Fruit fly (Drosophila melanogaster): ENCODE results near the gene CG7974.
A peak's percentile ranks its signal among the peaks of the same experiment; 100 is the strongest.

The CG7974 gene

DNA sequence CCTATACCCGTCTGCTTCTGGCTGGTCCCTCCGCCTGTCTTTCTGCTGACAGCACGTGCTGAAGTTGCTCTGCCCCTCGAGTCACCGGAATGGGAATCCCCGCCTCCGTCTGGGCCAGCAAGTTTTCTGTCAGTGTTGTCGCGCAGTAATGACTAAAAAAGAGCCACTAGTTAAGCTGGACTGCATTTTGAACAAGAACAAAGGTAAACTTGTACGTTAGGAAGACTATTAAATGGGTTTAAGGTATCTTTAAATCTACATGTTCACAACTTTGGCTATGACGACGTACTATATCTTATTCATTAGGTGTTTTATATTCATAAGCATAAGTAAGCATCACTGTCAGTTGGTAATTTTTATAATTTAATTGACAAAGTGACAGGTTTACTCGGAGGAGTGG, 14.5 kb downstream of the CG7974 start:
- no peak for TF ChIP-seq bab1 (GFP tag; optimal IDR thresholded peaks at IDR 0.05)
- TF ChIP-seq pad (GFP tag; optimal IDR thresholded peaks at IDR 0.05), result no peak
- TF ChIP-seq CG33017 (tag; optimal IDR thresholded peaks at IDR 0.05), result no peak
- TF ChIP-seq Hr96 (GFP tag; optimal IDR thresholded peaks at IDR 0.05), result no peak
- TF ChIP-seq cnc (optimal IDR thresholded peaks at IDR 0.05), result no peak

DNA sequence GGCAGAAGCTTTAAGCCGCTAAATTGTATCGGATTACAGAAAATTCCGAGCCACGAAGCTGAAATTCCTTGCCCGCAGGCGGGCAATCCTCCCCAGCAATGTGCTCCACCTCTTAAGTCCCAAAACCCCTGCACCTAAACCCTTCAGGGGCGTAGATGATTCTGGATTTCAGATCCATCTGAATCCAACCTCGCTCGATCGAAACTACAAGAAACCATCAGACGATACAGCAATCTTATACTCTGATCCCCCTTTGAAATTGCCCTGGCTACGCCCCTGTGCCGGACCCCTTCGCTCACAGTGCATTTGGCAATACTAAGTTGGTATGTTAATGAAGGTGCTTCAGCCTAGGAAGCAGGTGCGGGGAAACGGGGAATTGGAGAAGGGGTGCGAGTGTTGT, 18.2 kb downstream of the CG7974 start:
- TF ChIP-seq Clk (GFP tag; optimal IDR thresholded peaks at IDR 0.05), result no peak

DNA sequence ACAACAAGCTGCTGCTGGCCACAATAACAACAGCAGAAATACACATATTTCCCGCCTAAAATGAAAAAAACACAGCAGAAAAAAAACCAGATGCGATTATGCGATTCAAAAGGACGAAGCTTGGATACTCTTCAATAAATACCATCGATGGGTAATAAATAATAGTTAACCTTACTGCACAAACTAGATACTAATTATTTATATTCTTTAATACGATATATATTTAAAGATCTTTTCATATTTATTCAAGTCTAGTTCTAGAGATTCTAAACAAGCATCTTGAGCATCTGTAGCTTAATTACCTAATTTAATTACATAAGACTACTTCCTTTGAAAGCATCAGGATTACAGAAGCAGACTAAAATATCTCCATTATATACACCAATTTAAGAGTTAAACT, 23.2 kb downstream of the CG7974 start:
- TF ChIP-seq Crg-1 (GFP tag; optimal IDR thresholded peaks at IDR 0.05) (no peak), CG14711 (tag; optimal IDR thresholded peaks at IDR 0.05) (no peak), CG5204 (GFP tag; optimal IDR thresholded peaks at IDR 0.05) (no peak), Mnt (GFP tag; optimal IDR thresholded peaks at IDR 0.05) (no peak), Hr96 (GFP tag; optimal IDR thresholded peaks at IDR 0.05) (no peak)

DNA sequence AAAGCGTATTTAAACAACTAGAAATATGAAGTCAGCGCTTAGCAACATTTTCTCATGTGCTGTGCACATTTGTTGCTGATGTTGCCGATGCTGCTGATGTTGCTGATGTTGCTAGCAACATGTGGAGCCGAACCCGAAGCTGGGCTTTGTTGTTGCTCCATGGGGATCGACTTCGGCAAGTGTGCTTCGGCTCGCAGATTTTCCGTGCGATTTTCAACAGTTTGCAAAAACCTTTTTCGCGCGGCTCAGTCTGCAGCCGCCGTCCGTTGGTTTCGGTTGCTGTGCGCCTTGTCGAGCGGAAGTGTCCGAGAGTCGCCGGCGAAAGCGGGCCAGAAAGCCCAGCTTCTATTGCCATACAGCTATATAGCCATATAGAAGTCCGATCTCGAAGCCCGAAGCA, 23.6 kb downstream of the CG7974 start:
- TF ChIP-seq CG11617 (GFP tag; optimal IDR thresholded peaks at IDR 0.05) (no peak), Clk (GFP tag; optimal IDR thresholded peaks at IDR 0.05) (no peak), CG14711 (tag; optimal IDR thresholded peaks at IDR 0.05) (no peak), tj (GFP tag; optimal IDR thresholded peaks at IDR 0.05) (peak; percentile 40), CG1620 (GFP tag; optimal IDR thresholded peaks at IDR 0.05) (no peak)

DNA sequence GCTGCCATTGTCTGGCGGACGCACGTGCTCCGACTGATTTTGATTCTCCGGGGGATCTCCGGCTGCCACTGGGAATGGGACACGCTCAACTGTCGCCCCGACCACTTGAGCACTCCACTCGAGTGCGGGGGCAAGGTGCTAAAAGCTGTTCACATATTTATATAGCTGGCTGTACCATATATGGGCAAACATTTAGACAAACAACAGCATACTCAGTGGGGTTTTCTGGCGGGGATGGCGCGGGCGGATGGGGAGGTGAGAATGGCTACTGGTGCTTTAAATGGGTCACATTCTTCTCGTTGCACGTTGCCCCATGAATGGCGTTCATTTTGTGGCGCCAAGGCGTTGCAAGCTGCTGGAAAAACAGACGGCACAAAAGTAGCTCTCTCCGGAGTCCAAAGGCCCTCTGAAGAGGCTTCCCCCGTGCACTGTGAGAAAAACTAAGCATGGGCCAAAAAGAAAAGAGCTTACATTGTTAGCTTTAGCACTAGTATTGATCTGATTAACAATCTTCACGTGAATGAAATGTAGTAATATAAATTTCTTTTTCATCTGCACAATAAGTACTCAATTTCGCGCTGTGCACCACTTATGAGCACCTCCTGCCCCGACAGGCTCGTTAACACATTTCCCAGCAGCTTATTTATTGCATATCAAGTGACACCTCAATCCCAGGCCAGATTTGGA, 25.9 kb downstream of the CG7974 start:
- TF ChIP-seq tj (GFP tag; optimal IDR thresholded peaks at IDR 0.05) (no peak), CG14711 (tag; optimal IDR thresholded peaks at IDR 0.05) (no peak), Clk (GFP tag; optimal IDR thresholded peaks at IDR 0.05) (no peak), CG7045 (GFP tag; optimal IDR thresholded peaks at IDR 0.05) (no peak), CG12768 (GFP tag; optimal IDR thresholded peaks at IDR 0.05) (no peak), Mnt (GFP tag; optimal IDR thresholded peaks at IDR 0.05) (no peak)

DNA sequence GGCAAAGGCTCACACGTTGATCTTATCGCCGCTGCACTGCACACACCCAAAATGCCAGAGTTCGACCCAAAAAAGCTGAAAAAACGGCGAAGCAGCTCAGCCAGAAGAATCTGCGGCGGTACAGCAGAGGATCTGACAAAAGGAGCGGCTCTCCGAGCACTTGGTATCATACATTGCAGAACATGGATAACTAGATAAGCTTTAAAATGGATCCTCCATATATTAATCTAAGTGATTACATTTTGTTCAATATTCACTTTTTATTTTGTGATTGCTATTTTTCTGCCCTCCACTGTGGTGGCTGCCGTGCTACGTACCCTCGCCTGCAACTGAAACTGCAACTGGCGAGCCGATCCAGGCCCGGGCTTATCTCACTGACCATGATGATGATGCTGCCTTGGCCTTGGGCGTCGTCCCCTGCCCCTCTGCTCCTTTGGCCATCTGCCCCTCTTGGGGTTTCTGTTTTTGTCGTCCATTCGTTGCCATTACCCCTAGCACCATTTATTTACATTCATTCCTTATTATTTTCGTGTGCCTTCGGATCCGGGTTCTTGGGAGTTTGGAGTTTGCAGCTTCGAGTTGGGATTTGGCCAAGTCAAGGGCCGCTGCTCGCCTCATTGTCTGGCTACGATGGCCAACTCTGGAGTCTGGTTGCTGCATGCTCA, 27.3 kb downstream of the CG7974 start:
- TF ChIP-seq toe (GFP tag; optimal IDR thresholded peaks at IDR 0.05), result no peak
- TF ChIP-seq cnc (optimal IDR thresholded peaks at IDR 0.05), result no peak
- no peak for TF ChIP-seq CG1620 (GFP tag; optimal IDR thresholded peaks at IDR 0.05)
- TF ChIP-seq ovo (GFP tag; optimal IDR thresholded peaks at IDR 0.05), result no peak
- no peak for TF ChIP-seq cic (GFP tag; optimal IDR thresholded peaks at IDR 0.05)
- TF ChIP-seq CG7045 (GFP tag; optimal IDR thresholded peaks at IDR 0.05), result no peak

DNA sequence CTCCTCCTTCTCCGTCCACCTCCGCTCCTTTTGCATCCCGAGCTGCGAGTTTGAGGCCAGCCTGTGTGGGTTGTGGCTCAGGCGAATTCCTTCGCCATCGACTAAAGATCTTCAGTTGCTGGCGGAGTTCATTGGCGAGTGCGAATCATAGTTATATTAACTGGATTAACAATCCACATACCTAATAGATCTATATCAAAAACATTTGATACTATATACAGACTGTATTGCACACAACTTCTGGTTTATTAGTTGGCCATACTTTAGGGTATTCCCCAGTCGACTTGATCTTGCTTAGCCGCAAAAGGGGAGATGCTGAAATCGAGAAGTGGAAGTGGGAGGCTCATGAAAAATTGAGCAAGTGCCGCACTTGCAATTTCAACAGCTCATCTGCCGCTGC, 27.9 kb downstream of the CG7974 start:
- no peak for TF ChIP-seq tj (GFP tag; optimal IDR thresholded peaks at IDR 0.05)
- no peak for TF ChIP-seq CG14711 (tag; optimal IDR thresholded peaks at IDR 0.05)
- no peak for TF ChIP-seq CG5204 (GFP tag; optimal IDR thresholded peaks at IDR 0.05)
- TF ChIP-seq CG33017 (tag; optimal IDR thresholded peaks at IDR 0.05), result no peak
- TF ChIP-seq ovo (GFP tag; optimal IDR thresholded peaks at IDR 0.05), result no peak
- no peak for TF ChIP-seq CG12768 (GFP tag; optimal IDR thresholded peaks at IDR 0.05)
- TF ChIP-seq toe (GFP tag; optimal IDR thresholded peaks at IDR 0.05), result no peak
- no peak for TF ChIP-seq kay (GFP tag; ENCODE audit: borderline replicate concordance)
- TF ChIP-seq pad (GFP tag; optimal IDR thresholded peaks at IDR 0.05), result no peak
- TF ChIP-seq Hr96 (GFP tag; optimal IDR thresholded peaks at IDR 0.05), result no peak
- TF ChIP-seq Mnt (GFP tag; optimal IDR thresholded peaks at IDR 0.05), result no peak
- TF ChIP-seq Crg-1 (GFP tag; optimal IDR thresholded peaks at IDR 0.05), result no peak
- no peak for TF ChIP-seq Clk (GFP tag; optimal IDR thresholded peaks at IDR 0.05)
- no peak for TF ChIP-seq bab1 (GFP tag; optimal IDR thresholded peaks at IDR 0.05)
- TF ChIP-seq cic (GFP tag; optimal IDR thresholded peaks at IDR 0.05), result no peak
- TF ChIP-seq CG11617 (GFP tag; optimal IDR thresholded peaks at IDR 0.05), result no peak
- TF ChIP-seq CG1620 (GFP tag; optimal IDR thresholded peaks at IDR 0.05), result no peak
- no peak for TF ChIP-seq CG7101 (tag; optimal IDR thresholded peaks at IDR 0.05)

DNA sequence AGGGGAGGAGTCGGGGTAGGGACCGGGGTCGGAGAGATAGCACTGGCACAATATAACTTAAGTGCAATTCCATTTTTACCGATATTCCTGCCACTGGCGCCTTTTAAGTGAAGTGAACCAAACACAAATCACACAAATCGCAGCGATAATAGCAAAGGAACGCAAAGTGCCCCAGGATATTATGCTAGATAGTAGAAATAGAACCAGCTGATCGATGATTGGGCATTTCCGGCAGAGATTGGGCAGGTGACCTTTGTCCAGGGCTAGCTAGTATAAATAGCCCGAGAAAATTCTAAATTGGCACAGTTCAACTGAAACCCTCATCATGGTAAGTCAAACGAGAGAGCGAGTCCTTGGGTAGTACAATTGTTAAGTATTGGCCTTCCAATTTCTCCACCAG, 29.4 kb downstream of the CG7974 start, which contains the start of gene CG12011:
Gene CG12011, plus strand, starts transcription at position 301 of the 400 bp plus-strand sequence.
- no peak for TF ChIP-seq bab1 (GFP tag; optimal IDR thresholded peaks at IDR 0.05)
- TF ChIP-seq cnc (optimal IDR thresholded peaks at IDR 0.05), result no peak
- TF ChIP-seq Hr96 (GFP tag; optimal IDR thresholded peaks at IDR 0.05), result no peak
- no peak for TF ChIP-seq Mnt (GFP tag; optimal IDR thresholded peaks at IDR 0.05)
- TF ChIP-seq CG11617 (GFP tag; optimal IDR thresholded peaks at IDR 0.05), result no peak

All from whole organism, adult.